Fruit fly (Drosophila melanogaster): ENCODE measurements around the gene CG32036.

DNA sequence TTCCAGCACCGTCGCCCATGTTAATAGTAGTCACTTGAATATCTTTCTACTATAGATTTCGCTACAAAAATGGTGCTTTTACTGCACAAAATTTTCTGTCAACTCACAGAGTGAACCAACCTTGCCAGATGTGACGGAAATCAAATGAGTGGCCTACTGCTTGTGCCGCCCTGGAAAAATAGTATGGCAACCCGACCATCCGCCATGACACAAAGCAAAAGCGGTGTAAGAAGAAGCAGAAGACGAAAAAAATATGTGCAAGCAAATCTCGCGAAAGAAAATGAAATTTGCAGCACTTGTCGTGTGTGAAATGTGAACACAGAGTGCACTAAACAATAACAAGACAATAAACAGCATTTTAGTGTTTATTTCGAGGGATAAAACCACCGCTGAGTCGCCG is 12.2 kb downstream of the CG32036 start, which contains the start of the genes Uch-L5 and Jarid2:
- TF ChIP-seq CG8478 (optimal IDR thresholded peaks at IDR 0.05): no peak
- TF ChIP-seq CTCF (optimal IDR thresholded peaks at IDR 0.05): peak; percentile 11 to 47
